Worm (Caenorhabditis elegans): Measurements from ENCODE around the gene srx-4.

The srx-4 gene

ce11 chrV:723895-724352 is 31.4 kb upstream of the srx-4 start, which contains the start of gene fbxb-72 (continued):
- peak; percentile 41 for TF ChIP-seq F57A8.1 (GFP tag; optimal IDR thresholded peaks at IDR 0.05)
- TF ChIP-seq ceh-100 (GFP tag; IDR thresholded peaks at IDR 0.05) = no peak
- TF ChIP-seq nhr-120 (GFP tag; IDR thresholded peaks at IDR 0.05) = 0 out of 2 replicates have a peak, but pooled peaks have one; percentile 59
- TF ChIP-seq attf-5 (GFP tag; optimal IDR thresholded peaks at IDR 0.05) = peak; percentile 29
- TF ChIP-seq T07F8.4 (tag; optimal IDR thresholded peaks at IDR 0.05) = no peak
- peak; percentile 95 for TF ChIP-seq ZK185.1 (tag; optimal IDR thresholded peaks at IDR 0.05; ENCODE audit: poor library complexity, severe bottlenecking)
- no peak for TF ChIP-seq nfya-2 (GFP tag; IDR thresholded peaks at IDR 0.05)
- peak; percentile 73 for TF ChIP-seq somi-1 (GFP tag; optimal IDR thresholded peaks at IDR 0.05)
- no peak for TF ChIP-seq mes-4 (tag; optimal IDR thresholded peaks at IDR 0.05)
- TF ChIP-seq nhr-90 (tag; optimal IDR thresholded peaks at IDR 0.05) = peak; percentile 11
- TF ChIP-seq B0336.3 (GFP tag; IDR thresholded peaks at IDR 0.05) = peak; percentile 77
- TF ChIP-seq zim-3 (tag; optimal IDR thresholded peaks at IDR 0.05) = peak; percentile 46
- no peak for TF ChIP-seq egrh-3 (GFP tag; IDR thresholded peaks at IDR 0.05)
- peak; percentile 73 for TF ChIP-seq cebp-1 (GFP tag; IDR thresholded peaks at IDR 0.05)
- TF ChIP-seq cebp-1 (tag; optimal IDR thresholded peaks at IDR 0.05) = peak; percentile 89
- peak; percentile 85 for TF ChIP-seq Y79H2A.3 (GFP tag; conservative IDR thresholded peaks at IDR 0.05)
- TF ChIP-seq ets-4 (GFP tag; optimal IDR thresholded peaks at IDR 0.05) = no peak
- TF ChIP-seq fkh-3 (tag; optimal IDR thresholded peaks at IDR 0.05) = no peak
- TF ChIP-seq rpc-1 (optimal IDR thresholded peaks at IDR 0.05) = no peak
- TF ChIP-seq rpc-1 (tag; optimal IDR thresholded peaks at IDR 0.05) = no peak
- TF ChIP-seq attf-6 (GFP tag; IDR thresholded peaks at IDR 0.05) = no peak
- no peak for TF ChIP-seq B0261.1 (tag; optimal IDR thresholded peaks at IDR 0.05)
- TF ChIP-seq lsl-1 (GFP tag; optimal IDR thresholded peaks at IDR 0.05) = no peak
- TF ChIP-seq F23B12.7 (tag; optimal IDR thresholded peaks at IDR 0.05; ENCODE audit: insufficient read depth) = peak; percentile 88
- TF ChIP-seq K12H6.12 (tag; optimal IDR thresholded peaks at IDR 0.05) = peak; percentile 53
- no peak for TF ChIP-seq mel-28 (tag; optimal IDR thresholded peaks at IDR 0.05; ENCODE audit: borderline replicate concordance)
- peak in 1 of 3 experiments; percentile 77 for TF ChIP-seq lin-35 (GFP tag; optimal IDR thresholded peaks at IDR 0.05)
- TF ChIP-seq ekl-4 (GFP tag; IDR thresholded peaks at IDR 0.05) = no peak
- TF ChIP-seq F10E7.11 (tag; optimal IDR thresholded peaks at IDR 0.05) = no peak
- TF ChIP-seq sea-2 (GFP tag; IDR thresholded peaks at IDR 0.05) = 0 out of 2 replicates have a peak, but pooled peaks have one; percentile 9
- peak; percentile 65 for TF ChIP-seq ztf-22 (GFP tag; optimal IDR thresholded peaks at IDR 0.05)
- TF ChIP-seq nhr-27 (tag; optimal IDR thresholded peaks at IDR 0.05) = peak; percentile 5
- no peak; the same call in 1 of the 2 replicates for TF ChIP-seq egl-44 (GFP tag; IDR thresholded peaks at IDR 0.05)
- no peak for TF ChIP-seq hrde-1 (tag; optimal IDR thresholded peaks at IDR 0.05; ENCODE audit: borderline replicate concordance)
- TF ChIP-seq F52B5.7 (tag; optimal IDR thresholded peaks at IDR 0.05) = peak; percentile 84
- TF ChIP-seq F39B2.1 (GFP tag; IDR thresholded peaks at IDR 0.05) = no peak
- TF ChIP-seq rec-8 (tag; optimal IDR thresholded peaks at IDR 0.05) = no peak
- peak; percentile 94 for TF ChIP-seq Y53G8AR.9 (GFP tag; conservative IDR thresholded peaks at IDR 0.05)
- no peak for TF ChIP-seq dpff-1 (tag; optimal IDR thresholded peaks at IDR 0.05)
- peak; percentile 66 for TF ChIP-seq madf-10 (tag; optimal IDR thresholded peaks at IDR 0.05)
- TF ChIP-seq let-607 (tag; optimal IDR thresholded peaks at IDR 0.05) = no peak
- no peak for TF ChIP-seq F37B4.10 (GFP tag; IDR thresholded peaks at IDR 0.05)
- no peak for TF ChIP-seq F49E8.2 (tag; optimal IDR thresholded peaks at IDR 0.05; ENCODE audit: insufficient read depth)
- no peak for TF ChIP-seq nfya-1 (tag; optimal IDR thresholded peaks at IDR 0.05; ENCODE audit: borderline replicate concordance, insufficient read depth)
- TF ChIP-seq cebp-2 (GFP tag; IDR thresholded peaks at IDR 0.05) = no peak
- no peak for TF ChIP-seq efl-1 (GFP tag; optimal IDR thresholded peaks at IDR 0.05)
- TF ChIP-seq snpc-4 (GFP tag; optimal IDR thresholded peaks at IDR 0.05) = no peak
- TF ChIP-seq snpc-4 (tag; optimal IDR thresholded peaks at IDR 0.05) = peak in 3 of 4 experiments; percentile 1 to 41 (median 34)

Measured in whole organism, young adult.